Fruit fly (Drosophila melanogaster): ENCODE results near the gene mub.
A peak's percentile ranks its signal among the peaks of the same experiment; 100 is the strongest.

Gene mub

DNA sequence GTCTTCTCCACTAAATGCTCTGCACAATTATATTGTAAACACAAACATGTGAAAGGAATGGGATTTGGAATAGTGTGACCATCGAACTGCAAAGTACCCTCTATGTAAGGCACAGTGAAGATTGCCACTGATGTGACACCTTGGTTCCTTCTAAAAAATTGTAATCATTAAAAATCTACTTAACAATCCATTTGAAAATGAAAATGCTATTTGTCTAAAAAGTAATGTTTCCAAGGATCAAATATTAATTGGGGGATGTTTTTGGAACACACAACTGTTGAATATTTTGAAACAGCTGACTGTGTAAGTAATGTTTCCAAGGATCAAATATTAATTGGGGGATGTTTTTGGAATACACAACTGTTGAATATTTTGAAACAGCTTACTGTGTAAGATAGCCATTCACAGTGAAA, 16.4 kb upstream of the mub start, which contains the start of gene CG32448 (continued):
- TF ChIP-seq CG43689 (GFP tag; IDR thresholded peaks at IDR 0.05) (0 out of 2 replicates have a peak, but pooled peaks have one; percentile 30), CG12769 (tag; optimal IDR thresholded peaks at IDR 0.05) (peak; percentile 67), fd102C (GFP tag; optimal IDR thresholded peaks at IDR 0.05) (no peak), repo (GFP tag; optimal IDR thresholded peaks at IDR 0.05) (no peak), Ssrp (tag; optimal IDR thresholded peaks at IDR 0.05) (peak; percentile 41), CG3407 (GFP tag; optimal IDR thresholded peaks at IDR 0.05) (no peak), CG31365 (tag; optimal IDR thresholded peaks at IDR 0.05) (no peak), mirr (GFP tag; optimal IDR thresholded peaks at IDR 0.05) (no peak), danr (GFP tag; IDR thresholded peaks at IDR 0.05) (0 out of 2 replicates have a peak, but pooled peaks have one; percentile 31), CG1647 (GFP tag; optimal IDR thresholded peaks at IDR 0.05) (peak; percentile 49), CG31388 (GFP tag; optimal IDR thresholded peaks at IDR 0.05) (peak; percentile 1), HmgD (GFP tag; optimal IDR thresholded peaks at IDR 0.05) (peak; percentile 47), CG7963 (GFP tag; IDR thresholded peaks at IDR 0.05; ENCODE audit: partially characterized antibody) (no peak), CG17361 (GFP tag; IDR thresholded peaks at IDR 0.05) (peak; percentile 64), CG12104 (GFP tag; optimal IDR thresholded peaks at IDR 0.05) (no peak), CG3838 (GFP tag; optimal IDR thresholded peaks at IDR 0.05) (no peak), CG4820 (GFP tag; optimal IDR thresholded peaks at IDR 0.05) (peak; percentile 39), Dip2 (GFP tag; IDR thresholded peaks at IDR 0.05) (no peak), PHDP (tag; optimal IDR thresholded peaks at IDR 0.05) (peak; percentile 42), CG14014 (GFP tag; IDR thresholded peaks at IDR 0.05) (peak; percentile 73), Trl (optimal IDR thresholded peaks at IDR 0.05) (no peak), Trl (GFP tag; optimal IDR thresholded peaks at IDR 0.05) (peak; percentile 65), tx (GFP tag; optimal IDR thresholded peaks at IDR 0.05) (peak; percentile 61), CG10565 (GFP tag; optimal IDR thresholded peaks at IDR 0.05) (no peak), slp2 (GFP tag; optimal IDR thresholded peaks at IDR 0.05) (peak; percentile 31), Taf1 (GFP tag; IDR thresholded peaks at IDR 0.05) (peak; percentile 61; the same call in 1 of the 2 replicates), CG14441 (GFP tag; IDR thresholded peaks at IDR 0.05) (peak; percentile 79), toy (GFP tag; IDR thresholded peaks at IDR 0.05) (no peak), CG11093 (GFP tag; IDR thresholded peaks at IDR 0.05) (peak; percentile 67), pnt (GFP tag; optimal IDR thresholded peaks at IDR 0.05) (peak; percentile 54), Xbp1 (GFP tag; optimal IDR thresholded peaks at IDR 0.05) (peak; percentile 77), Atf3 (GFP tag; optimal IDR thresholded peaks at IDR 0.05) (peak; percentile 45), CG31441 (GFP tag; IDR thresholded peaks at IDR 0.05) (peak; percentile 35; the same call in 1 of the 2 replicates), CG4360 (GFP tag; IDR thresholded peaks at IDR 0.05) (no peak), CG9876 (GFP tag; optimal IDR thresholded peaks at IDR 0.05) (peak; percentile 37), CG10321 (GFP tag; IDR thresholded peaks at IDR 0.05) (no peak), nau (GFP tag; optimal IDR thresholded peaks at IDR 0.05) (no peak), CG17568 (GFP tag; optimal IDR thresholded peaks at IDR 0.05) (no peak), CG10267 (tag; optimal IDR thresholded peaks at IDR 0.05) (peak; percentile 63), CG1233 (GFP tag; optimal IDR thresholded peaks at IDR 0.05) (peak; percentile 44), sr (GFP tag; IDR thresholded peaks at IDR 0.05) (0 out of 3 replicates have a peak, but pooled peaks have one; percentile 23), knrl (GFP tag; IDR thresholded peaks at IDR 0.05; ENCODE audit: partially characterized antibody) (0 out of 3 replicates have a peak, but pooled peaks have one; percentile 9), nerfin-1 (tag; optimal IDR thresholded peaks at IDR 0.05) (peak; percentile 32), CG16863 (GFP tag; optimal IDR thresholded peaks at IDR 0.05) (peak; percentile 38), CG10654 (GFP tag; optimal IDR thresholded peaks at IDR 0.05) (peak; percentile 46), C15 (GFP tag; IDR thresholded peaks at IDR 0.05) (peak; percentile 60; the same call in 1 of the 3 replicates), oc (tag; optimal IDR thresholded peaks at IDR 0.05) (peak; percentile 56), B-H2 (GFP tag; optimal IDR thresholded peaks at IDR 0.05) (peak; percentile 19), CG8924 (tag; optimal IDR thresholded peaks at IDR 0.05) (peak; percentile 59), CG8478 (optimal IDR thresholded peaks at IDR 0.05) (no peak), CG10209 (GFP tag; optimal IDR thresholded peaks at IDR 0.05) (peak; percentile 57), ind (GFP tag; optimal IDR thresholded peaks at IDR 0.05) (peak; percentile 73)

Data from whole organism, embryonic.